Fruit fly (Drosophila melanogaster) whole organism, wandering third instar larva: ENCODE measurements around the gene CG17906.

Experiments
- Sp1 ChIP-seq: fragments of 200-800 bp; sonication (Bioruptor generic); optimal IDR thresholded peaks from 3 replicates; lab custom pipeline; 2019; ENCODE audit warnings: missing biosample characterization, mild to moderate bottlenecking, missing genetic modification characterization, moderate library complexity
- Vsx2 ChIP-seq: fragments of 200-300, 225-300 bp; sonication (Bioruptor generic); optimal IDR thresholded peaks from 2 replicates; lab custom pipeline; 2018; ENCODE audit warnings: missing biosample characterization, missing genetic modification characterization; ENCODE audit not compliant: partially characterized antibody
- dl ChIP-seq, 2 experiments: fragments of 175-275, 200-275 bp in 1 of 2; fragments of 200-275 bp in 1 of 2; sonication (Bioruptor generic); optimal IDR thresholded peaks; lab custom pipeline; 2018; ENCODE audit warnings: mild to moderate bottlenecking in 2 of 2, missing biosample characterization in 2 of 2, missing genetic modification characterization in 2 of 2, moderate library complexity in 2 of 2; ENCODE audit not compliant: partially characterized antibody in 2 of 2, insufficient read depth in 1 of 2
- psq ChIP-seq: fragments of 200-800 bp; sonication (Bioruptor generic); optimal IDR thresholded peaks from 3 replicates; lab custom pipeline; 2017; ENCODE audit warnings: missing biosample characterization, mild to moderate bottlenecking, missing genetic modification characterization, moderate library complexity
- sv ChIP-seq: fragments of 200-800 bp; sonication (Bioruptor generic); optimal IDR thresholded peaks from 3 replicates; lab custom pipeline; 2016; ENCODE audit warnings: missing biosample characterization, missing genetic modification characterization

DNA sequence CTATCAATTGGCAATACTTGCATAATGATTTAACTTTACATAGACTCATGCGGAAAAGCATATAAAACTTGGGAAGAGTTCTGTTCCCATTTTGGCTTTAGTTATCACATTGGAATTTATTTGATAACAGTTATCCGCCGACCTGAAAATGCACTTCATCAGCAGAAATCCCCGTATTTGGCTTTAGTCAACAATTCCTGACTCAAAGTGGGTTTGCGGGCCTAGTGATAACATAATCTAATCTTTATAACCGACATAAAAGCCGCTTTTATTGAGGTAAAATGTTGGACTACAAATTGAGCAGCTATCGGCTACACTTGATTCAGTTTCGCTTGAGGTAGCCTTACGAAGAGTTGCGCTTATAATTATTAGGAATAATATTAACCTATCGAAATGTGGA, 16.1 kb downstream of the CG17906 start, which contains the start of gene CG9568:
- no peak for TF ChIP-seq psq (GFP tag; lab: Kevin White, UChicago)
- peak; percentile 40 for TF ChIP-seq Sp1 (GFP tag; lab: Kevin White, UChicago)
- no peak for TF ChIP-seq Vsx2 (GFP tag; lab: Kevin White, UChicago)
- no peak for TF ChIP-seq dl (GFP tag; optimal IDR thresholded peaks at IDR 0.05; lab: Kevin White, UChicago; ENCODE audit: insufficient read depth in 1 of 2, partially characterized antibody in 2 of 2)
- TF ChIP-seq sv (GFP tag; lab: Kevin White, UChicago): no peak
